Fruit fly (Drosophila melanogaster) whole organism, wandering third instar larva: Measurements from ENCODE around the gene RhoGAP68F.

Experiments used
- Hnf4 ChIP-seq: fragments of 200-800 bp; sonication (Bioruptor generic); optimal IDR thresholded peaks from 2 replicates; lab custom pipeline; 2016; ENCODE audit warnings: missing biosample characterization, mild to moderate bottlenecking, missing genetic modification characterization
- br ChIP-seq: fragments of 200-800 bp; sonication (Bioruptor generic); optimal IDR thresholded peaks from 2 replicates; lab custom pipeline; 2016; ENCODE audit warnings: missing biosample characterization, missing genetic modification characterization

- TF ChIP-seq Hnf4 (GFP tag; lab: Kevin White, UChicago): no peak
- no peak for TF ChIP-seq br (GFP tag; lab: Kevin White, UChicago)
Observed at dm6 chr3L:12145709-12146694, 7.3 kb downstream of the RhoGAP68F start, which contains the start of the genes eIF3l and Nrx-IV.
